In genomic region chr2L:20287189-20287588, dm6 we compare ENCODE assay signal across 1 fruit fly cellular context.
TF ChIP-seq lines count a peak whose summit lies in the region.

No protein-coding gene starts in this region.

TF ChIP-seq in whole organism, embryonic, 481 proteins besides CTCF, POLR2A, EP300 and RAD21 (continued from another document and continues in another):
- TF ChIP-seq seq (GFP tag; IDR thresholded peaks at IDR 0.05; lab: Robert Waterston, UW) = peak; percentile 67; the same call in 1 of the 2 replicates
- peak; percentile 86 for TF ChIP-seq MTF-1 (GFP tag; optimal IDR thresholded peaks at IDR 0.05; lab: Kevin White, UChicago; ENCODE audit: borderline replicate concordance)
- TF ChIP-seq CG17186 (GFP tag; optimal IDR thresholded peaks at IDR 0.05; lab: Kevin White, UChicago) = peak; percentile 57
- peak; percentile 77 for TF ChIP-seq CG6813 (GFP tag; optimal IDR thresholded peaks at IDR 0.05; lab: Kevin White, UChicago)
- TF ChIP-seq inv (GFP tag; IDR thresholded peaks at IDR 0.05; lab: Robert Waterston, UW; ENCODE audit: partially characterized antibody) = no peak
- peak; percentile 3 for TF ChIP-seq bcd (GFP tag; optimal IDR thresholded peaks at IDR 0.05; lab: Kevin White, UChicago)
- peak in 1 of 2 experiments; percentile 73 for TF ChIP-seq eve (GFP tag; optimal IDR thresholded peaks at IDR 0.05; lab: Kevin White, UChicago)
- no peak for TF ChIP-seq jigr1 (GFP tag; IDR thresholded peaks at IDR 0.05; lab: Robert Waterston, UW)
- TF ChIP-seq crc (GFP tag; optimal IDR thresholded peaks at IDR 0.05; lab: Kevin White, UChicago) = no peak
- TF ChIP-seq Gsc (GFP tag; IDR thresholded peaks at IDR 0.05; lab: Robert Waterston, UW) = no peak
- peak; percentile 48; the same call in 1 of the 2 replicates for TF ChIP-seq CG11696 (GFP tag; IDR thresholded peaks at IDR 0.05; lab: Robert Waterston, UW)
- no peak for TF ChIP-seq Lpt (GFP tag; optimal IDR thresholded peaks at IDR 0.05; lab: Kevin White, UChicago)
- TF ChIP-seq Atf6 (GFP tag; IDR thresholded peaks at IDR 0.05; lab: Robert Waterston, UW) = 0 out of 2 replicates have a peak, but pooled peaks have one; percentile 24
- TF ChIP-seq zfh1 (GFP tag; IDR thresholded peaks at IDR 0.05; lab: Robert Waterston, UW) = peak; percentile 80
- peak; percentile 57 for TF ChIP-seq schlank (tag; optimal IDR thresholded peaks at IDR 0.05; lab: Kevin White, UChicago)
- peak; percentile 65 for TF ChIP-seq CG30431 (GFP tag; optimal IDR thresholded peaks at IDR 0.05; lab: Kevin White, UChicago)
- peak; percentile 89 for TF ChIP-seq CG7987 (GFP tag; optimal IDR thresholded peaks at IDR 0.05; lab: Kevin White, UChicago)
- peak; percentile 14 for TF ChIP-seq CG8281 (tag; optimal IDR thresholded peaks at IDR 0.05; lab: Kevin White, UChicago)
- TF ChIP-seq nom (GFP tag; optimal IDR thresholded peaks at IDR 0.05; lab: Kevin White, UChicago) = peak; percentile 41
- peak; percentile 76 for TF ChIP-seq stwl (tag; optimal IDR thresholded peaks at IDR 0.05; lab: Kevin White, UChicago)
- peak; percentile 76 for TF ChIP-seq HHEX (GFP tag; optimal IDR thresholded peaks at IDR 0.05; lab: Kevin White, UChicago)
- peak; percentile 46 for TF ChIP-seq Atf-2 (GFP tag; optimal IDR thresholded peaks at IDR 0.05; lab: Kevin White, UChicago)
- no peak for TF ChIP-seq trh (GFP tag; optimal IDR thresholded peaks at IDR 0.05; lab: Kevin White, UChicago)
- TF ChIP-seq HLHmδ (GFP tag; optimal IDR thresholded peaks at IDR 0.05; lab: Kevin White, UChicago) = peak; percentile 96
- TF ChIP-seq Oli (tag; optimal IDR thresholded peaks at IDR 0.05; lab: Kevin White, UChicago) = peak; percentile 45
- TF ChIP-seq oc (tag; optimal IDR thresholded peaks at IDR 0.05; lab: Kevin White, UChicago) = peak; percentile 59
- peak; percentile 33 for TF ChIP-seq Hand (GFP tag; optimal IDR thresholded peaks at IDR 0.05; lab: Kevin White, UChicago)
- TF ChIP-seq unc-4 (GFP tag; IDR thresholded peaks at IDR 0.05; lab: Robert Waterston, UW; ENCODE audit: partially characterized antibody) = no peak
- peak; percentile 19; the same call in 1 of the 2 replicates for TF ChIP-seq HLH3B (GFP tag; IDR thresholded peaks at IDR 0.05; lab: Robert Waterston, UW)
- no peak for TF ChIP-seq gt (GFP tag; IDR thresholded peaks at IDR 0.05; lab: Robert Waterston, UW)
- peak; percentile 48; the same call in 1 of the 2 replicates for TF ChIP-seq sens-2 (GFP tag; IDR thresholded peaks at IDR 0.05; lab: Robert Waterston, UW)
- TF ChIP-seq CG10267 (tag; optimal IDR thresholded peaks at IDR 0.05; lab: Kevin White, UChicago) = peak; percentile 27
- peak; percentile 33 to 51 for TF ChIP-seq Hr51 (GFP tag; optimal IDR thresholded peaks at IDR 0.05; lab: Kevin White, UChicago)
- peak; percentile 42 for TF ChIP-seq Hey (tag; optimal IDR thresholded peaks at IDR 0.05; lab: Kevin White, UChicago)
- TF ChIP-seq az2 (GFP tag; optimal IDR thresholded peaks at IDR 0.05; lab: Kevin White, UChicago) = peak; percentile 42
- TF ChIP-seq kah (GFP tag; optimal IDR thresholded peaks at IDR 0.05; lab: Kevin White, UChicago) = peak; percentile 56
- TF ChIP-seq zfh2 (GFP tag; optimal IDR thresholded peaks at IDR 0.05; lab: Kevin White, UChicago) = no peak
- TF ChIP-seq al (GFP tag; IDR thresholded peaks at IDR 0.05; lab: Robert Waterston, UW) = no peak
- TF ChIP-seq CG17359 (tag; optimal IDR thresholded peaks at IDR 0.05; lab: Kevin White, UChicago) = peak; percentile 45
- peak; percentile 80 for TF ChIP-seq CG2202 (tag; optimal IDR thresholded peaks at IDR 0.05; lab: Kevin White, UChicago)
- TF ChIP-seq scrt (GFP tag; optimal IDR thresholded peaks at IDR 0.05; lab: Kevin White, UChicago) = no peak
- TF ChIP-seq CG7357 (GFP tag; IDR thresholded peaks at IDR 0.05; lab: Robert Waterston, UW) = 0 out of 3 replicates have a peak, but pooled peaks have one; percentile 8
- peak; percentile 95 for TF ChIP-seq sens (GFP tag; lab: Kevin White, UChicago)
- peak; percentile 7 for TF ChIP-seq kni (GFP tag; optimal IDR thresholded peaks at IDR 0.05; lab: Kevin White, UChicago)
- TF ChIP-seq ewg (GFP tag; optimal IDR thresholded peaks at IDR 0.05; lab: Kevin White, UChicago) = peak; percentile 50
- TF ChIP-seq gcm (GFP tag; optimal IDR thresholded peaks at IDR 0.05; lab: Kevin White, UChicago) = peak; percentile 91
- TF ChIP-seq CG15601 (tag; optimal IDR thresholded peaks at IDR 0.05; lab: Kevin White, UChicago) = peak; percentile 47
- TF ChIP-seq CG17829 (tag; optimal IDR thresholded peaks at IDR 0.05; lab: Kevin White, UChicago) = peak; percentile 39
- TF ChIP-seq CG1529 (GFP tag; optimal IDR thresholded peaks at IDR 0.05; lab: Kevin White, UChicago) = peak; percentile 64
- peak; percentile 25 for TF ChIP-seq CG5180 (GFP tag; optimal IDR thresholded peaks at IDR 0.05; lab: Kevin White, UChicago)
- TF ChIP-seq CG6654 (GFP tag; optimal IDR thresholded peaks at IDR 0.05; lab: Kevin White, UChicago) = peak; percentile 52
- 0 out of 2 replicates have a peak, but pooled peaks have one; percentile 24 for TF ChIP-seq CG32767 (GFP tag; IDR thresholded peaks at IDR 0.05; lab: Robert Waterston, UW)
- TF ChIP-seq sqz (GFP tag; optimal IDR thresholded peaks at IDR 0.05; lab: Kevin White, UChicago) = peak; percentile 63
- TF ChIP-seq CG7786 (GFP tag; optimal IDR thresholded peaks at IDR 0.05; lab: Kevin White, UChicago) = no peak
- TF ChIP-seq Adf1 (GFP tag; IDR thresholded peaks at IDR 0.05; lab: Robert Waterston, UW) = no peak
- peak; percentile 54; the same call in 1 of the 2 replicates for TF ChIP-seq CG1024 (GFP tag; IDR thresholded peaks at IDR 0.05; lab: Robert Waterston, UW)
- TF ChIP-seq CG15514 (GFP tag; optimal IDR thresholded peaks at IDR 0.05; lab: Kevin White, UChicago) = peak; percentile 61
- peak; percentile 54 for TF ChIP-seq CG9437 (GFP tag; optimal IDR thresholded peaks at IDR 0.05; lab: Kevin White, UChicago)
- TF ChIP-seq CG2116 (GFP tag; optimal IDR thresholded peaks at IDR 0.05; lab: Kevin White, UChicago) = peak; percentile 72
- TF ChIP-seq MESR4 (GFP tag; optimal IDR thresholded peaks at IDR 0.05; lab: Kevin White, UChicago) = peak; percentile 1
- TF ChIP-seq odd (GFP tag; optimal IDR thresholded peaks at IDR 0.05; lab: Kevin White, UChicago) = peak; percentile 86
- peak; percentile 91 for TF ChIP-seq ci (GFP tag; IDR thresholded peaks at IDR 0.05; lab: Robert Waterston, UW)
- TF ChIP-seq CG1603 (tag; optimal IDR thresholded peaks at IDR 0.05; lab: Kevin White, UChicago) = peak; percentile 83
- 0 out of 2 replicates have a peak, but pooled peaks have one; percentile 41 for TF ChIP-seq CG4360 (GFP tag; IDR thresholded peaks at IDR 0.05; lab: Robert Waterston, UW)
- peak; percentile 53 for TF ChIP-seq Fer2 (tag; optimal IDR thresholded peaks at IDR 0.05; lab: Kevin White, UChicago)
- TF ChIP-seq dysf (GFP tag; IDR thresholded peaks at IDR 0.05; lab: Robert Waterston, UW) = peak; percentile 23; the same call in 1 of the 3 replicates
- no peak for TF ChIP-seq sc (optimal IDR thresholded peaks at IDR 0.05; lab: Kevin White, UChicago)
- TF ChIP-seq sc (GFP tag; optimal IDR thresholded peaks at IDR 0.05; lab: Kevin White, UChicago) = peak; percentile 66
- TF ChIP-seq CG10321 (GFP tag; IDR thresholded peaks at IDR 0.05; lab: Robert Waterston, UW) = peak; percentile 63
- peak; percentile 43 for TF ChIP-seq Elba2 (GFP tag; optimal IDR thresholded peaks at IDR 0.05; lab: Kevin White, UChicago)
- TF ChIP-seq CoRest (tag; optimal IDR thresholded peaks at IDR 0.05; lab: Kevin White, UChicago) = peak; percentile 48
- 0 out of 2 replicates have a peak, but pooled peaks have one; percentile 6 for TF ChIP-seq CG32772 (GFP tag; IDR thresholded peaks at IDR 0.05; lab: Robert Waterston, UW)
- TF ChIP-seq CG17912 (GFP tag; optimal IDR thresholded peaks at IDR 0.05; lab: Kevin White, UChicago) = peak; percentile 96
- peak; percentile 50; the same call in 2 of the 3 replicates for TF ChIP-seq ken (GFP tag; IDR thresholded peaks at IDR 0.05; lab: Robert Waterston, UW)
- TF ChIP-seq Dbx (GFP tag; IDR thresholded peaks at IDR 0.05; lab: Robert Waterston, UW) = no peak
- peak; percentile 32 for TF ChIP-seq tio (GFP tag; optimal IDR thresholded peaks at IDR 0.05; lab: Kevin White, UChicago)
- peak; percentile 38 for TF ChIP-seq CG13123 (GFP tag; optimal IDR thresholded peaks at IDR 0.05; lab: Kevin White, UChicago)
- TF ChIP-seq CG5245 (GFP tag; optimal IDR thresholded peaks at IDR 0.05; lab: Kevin White, UChicago) = no peak
- peak; percentile 88 for TF ChIP-seq CG17568 (GFP tag; optimal IDR thresholded peaks at IDR 0.05; lab: Kevin White, UChicago)
- TF ChIP-seq CG31365 (tag; optimal IDR thresholded peaks at IDR 0.05; lab: Kevin White, UChicago) = peak; percentile 63
- TF ChIP-seq hbn (GFP tag; IDR thresholded peaks at IDR 0.05; lab: Robert Waterston, UW; ENCODE audit: partially characterized antibody) = no peak
- TF ChIP-seq Hmr (GFP tag; optimal IDR thresholded peaks at IDR 0.05; lab: Kevin White, UChicago) = peak; percentile 68
- TF ChIP-seq CG13775 (GFP tag; optimal IDR thresholded peaks at IDR 0.05; lab: Kevin White, UChicago) = peak; percentile 72
- no peak for TF ChIP-seq CG4282 (GFP tag; optimal IDR thresholded peaks at IDR 0.05; lab: Kevin White, UChicago)
- TF ChIP-seq Tbp (GFP tag; optimal IDR thresholded peaks at IDR 0.05; lab: Kevin White, UChicago) = no peak
- 0 out of 3 replicates have a peak, but pooled peaks have one; percentile 16 for TF ChIP-seq CG2199 (GFP tag; IDR thresholded peaks at IDR 0.05; lab: Robert Waterston, UW)
- TF ChIP-seq Mad (GFP tag; optimal IDR thresholded peaks at IDR 0.05; lab: Kevin White, UChicago) = peak; percentile 61
- TF ChIP-seq tap (tag; optimal IDR thresholded peaks at IDR 0.05; lab: Kevin White, UChicago) = peak; percentile 41
- TF ChIP-seq bab2 (GFP tag; optimal IDR thresholded peaks at IDR 0.05; lab: Kevin White, UChicago) = no peak
- TF ChIP-seq CG34376 (GFP tag; optimal IDR thresholded peaks at IDR 0.05; lab: Kevin White, UChicago) = peak; percentile 55
- TF ChIP-seq E2f2 (GFP tag; IDR thresholded peaks at IDR 0.05; lab: Robert Waterston, UW) = peak; percentile 40; the same call in 1 of the 2 replicates
- peak; percentile 46; the same call in 1 of the 2 replicates for TF ChIP-seq H2.0 (GFP tag; IDR thresholded peaks at IDR 0.05; lab: Robert Waterston, UW)
- TF ChIP-seq Camta (GFP tag; optimal IDR thresholded peaks at IDR 0.05; lab: Kevin White, UChicago) = peak; percentile 62
- TF ChIP-seq CG2129 (GFP tag; IDR thresholded peaks at IDR 0.05; lab: Robert Waterston, UW; ENCODE audit: partially characterized antibody) = no peak
- TF ChIP-seq CG9797 (GFP tag; optimal IDR thresholded peaks at IDR 0.05; lab: Kevin White, UChicago) = no peak
- TF ChIP-seq CG32532 (GFP tag; IDR thresholded peaks at IDR 0.05; lab: Robert Waterston, UW) = peak; percentile 55; the same call in 1 of the 2 replicates
- peak; percentile 8 for TF ChIP-seq sima (GFP tag; optimal IDR thresholded peaks at IDR 0.05; lab: Kevin White, UChicago)
- no peak for TF ChIP-seq da (GFP tag; optimal IDR thresholded peaks at IDR 0.05; lab: Kevin White, UChicago)
- no peak for TF ChIP-seq pan (optimal IDR thresholded peaks at IDR 0.05; lab: Kevin White, UChicago)
- peak in 1 of 2 experiments; percentile 63 for TF ChIP-seq pan (GFP tag; optimal IDR thresholded peaks at IDR 0.05 in 1 of 2, IDR thresholded peaks at IDR 0.05 in 1 of 2)
- peak; percentile 65 for TF ChIP-seq BtbVII (GFP tag; optimal IDR thresholded peaks at IDR 0.05; lab: Kevin White, UChicago)
- TF ChIP-seq amos (GFP tag; IDR thresholded peaks at IDR 0.05; lab: Robert Waterston, UW; ENCODE audit: partially characterized antibody) = no peak
- TF ChIP-seq org-1 (GFP tag; optimal IDR thresholded peaks at IDR 0.05; lab: Kevin White, UChicago) = peak; percentile 55
- TF ChIP-seq CG14710 (tag; optimal IDR thresholded peaks at IDR 0.05; lab: Kevin White, UChicago) = peak; percentile 27
- TF ChIP-seq danr (GFP tag; IDR thresholded peaks at IDR 0.05; lab: Robert Waterston, UW) = 0 out of 2 replicates have a peak, but pooled peaks have one; percentile 46
- TF ChIP-seq slp2 (GFP tag; optimal IDR thresholded peaks at IDR 0.05; lab: Kevin White, UChicago) = peak; percentile 66
- TF ChIP-seq CG10959 (GFP tag; IDR thresholded peaks at IDR 0.05; lab: Robert Waterston, UW) = no peak
- peak; percentile 33 for TF ChIP-seq pum (GFP tag; optimal IDR thresholded peaks at IDR 0.05; lab: Kevin White, UChicago)
- peak; percentile 14 for TF ChIP-seq CG12769 (tag; optimal IDR thresholded peaks at IDR 0.05; lab: Kevin White, UChicago)
- peak; percentile 49 for TF ChIP-seq en (GFP tag; optimal IDR thresholded peaks at IDR 0.05; lab: Kevin White, UChicago)
- TF ChIP-seq slbo (GFP tag; IDR thresholded peaks at IDR 0.05; lab: Robert Waterston, UW) = peak; percentile 39; the same call in 1 of the 2 replicates
- TF ChIP-seq tna (GFP tag; IDR thresholded peaks at IDR 0.05; lab: Robert Waterston, UW; ENCODE audit: partially characterized antibody) = no peak
- TF ChIP-seq toy (GFP tag; IDR thresholded peaks at IDR 0.05; lab: Robert Waterston, UW) = no peak
- TF ChIP-seq chm (GFP tag; IDR thresholded peaks at IDR 0.05; lab: Robert Waterston, UW) = peak; percentile 88
- TF ChIP-seq caup (GFP tag; optimal IDR thresholded peaks at IDR 0.05; lab: Kevin White, UChicago; ENCODE audit: severe bottlenecking) = peak; percentile 29
- peak; percentile 57 for TF ChIP-seq YL-1 (GFP tag; optimal IDR thresholded peaks at IDR 0.05; lab: Kevin White, UChicago)
- TF ChIP-seq shn (GFP tag; optimal IDR thresholded peaks at IDR 0.05; lab: Kevin White, UChicago) = peak; percentile 37
- TF ChIP-seq Spps (tag; optimal IDR thresholded peaks at IDR 0.05; lab: Kevin White, UChicago) = peak; percentile 36
- TF ChIP-seq CG31224 (GFP tag; IDR thresholded peaks at IDR 0.05; lab: Robert Waterston, UW) = 0 out of 2 replicates have a peak, but pooled peaks have one; percentile 18
- peak; percentile 89 for TF ChIP-seq CG4707 (GFP tag; optimal IDR thresholded peaks at IDR 0.05; lab: Kevin White, UChicago)
- TF ChIP-seq NC2α (GFP tag; optimal IDR thresholded peaks at IDR 0.05; lab: Kevin White, UChicago) = peak; percentile 31
- TF ChIP-seq Neu2 (GFP tag; optimal IDR thresholded peaks at IDR 0.05; lab: Kevin White, UChicago; ENCODE audit: borderline replicate concordance) = no peak
- no peak for TF ChIP-seq gfzf (GFP tag; optimal IDR thresholded peaks at IDR 0.05; lab: Kevin White, UChicago)
- TF ChIP-seq CG12219 (GFP tag; optimal IDR thresholded peaks at IDR 0.05; lab: Kevin White, UChicago) = peak; percentile 88
- peak; percentile 31 for TF ChIP-seq CG18764 (GFP tag; optimal IDR thresholded peaks at IDR 0.05; lab: Kevin White, UChicago)
- TF ChIP-seq CG9609 (GFP tag; optimal IDR thresholded peaks at IDR 0.05; lab: Kevin White, UChicago) = peak; percentile 37
- TF ChIP-seq chif (GFP tag; optimal IDR thresholded peaks at IDR 0.05; lab: Kevin White, UChicago) = peak; percentile 28 to 39
